Fruit fly (Drosophila melanogaster) whole organism, adult: ENCODE results near the gene CG3841.

Experiments used
- CG14711 ChIP-seq: fragments of 200-800 bp; sonication (Bioruptor generic); optimal IDR thresholded peaks from 2 replicates; lab custom pipeline; 2018; ENCODE audit warnings: missing biosample characterization, mild to moderate bottlenecking, missing genetic modification characterization, moderate library complexity
- CG7101 ChIP-seq: fragments of 200-800 bp; sonication (Bioruptor generic); optimal IDR thresholded peaks from 2 replicates; lab custom pipeline; 2018; ENCODE audit warnings: missing biosample characterization, mild to moderate bottlenecking, missing genetic modification characterization, moderate library complexity
- Clk ChIP-seq: fragments of 200-800 bp; sonication (Bioruptor generic); optimal IDR thresholded peaks from 2 replicates; lab custom pipeline; 2017; ENCODE audit warnings: missing biosample characterization, missing genetic modification characterization
- cnc ChIP-seq, 2 experiments: fragments of >200 bp; optimal IDR thresholded peaks; 2 replicates each; lab custom pipeline; 2017
- kay ChIP-seq: fragments of 200-800 bp; sonication (Bioruptor generic); peaks from one replicate; lab custom pipeline; 2016; ENCODE audit warnings: missing biosample characterization, missing genetic modification characterization, borderline replicate concordance
- toe ChIP-seq: fragments of 200-800 bp; sonication (Bioruptor generic); optimal IDR thresholded peaks from 2 replicates; lab custom pipeline; 2016; ENCODE audit warnings: missing biosample characterization, missing genetic modification characterization

DNA sequence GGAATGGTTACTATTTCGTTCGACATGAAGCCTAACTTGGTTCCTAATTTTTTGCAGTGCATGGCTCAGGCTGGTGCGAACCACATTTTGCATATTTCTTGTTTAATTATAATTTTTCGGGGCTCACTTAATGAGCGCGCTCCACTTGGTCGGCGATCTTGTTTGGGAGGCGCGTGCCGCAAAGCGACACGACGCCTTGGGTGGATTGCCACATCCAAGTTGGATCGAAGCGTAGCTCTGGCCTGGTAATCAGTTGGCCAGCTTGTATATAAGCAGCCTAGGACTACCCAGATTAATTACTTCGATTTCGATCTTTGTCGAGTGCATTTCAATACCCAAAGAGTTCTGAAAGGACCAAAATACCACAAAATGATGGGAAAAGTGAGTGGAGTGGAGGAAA lies 46.7 kb upstream of the CG3841 start, which contains the start of gene Cpr30B:
- TF ChIP-seq toe (GFP tag; lab: Kevin White, UChicago), result no peak
- TF ChIP-seq cnc (optimal IDR thresholded peaks at IDR 0.05; lab: Kevin White, UChicago), result no peak
- no peak for TF ChIP-seq CG14711 (tag; lab: Kevin White, UChicago)
- TF ChIP-seq CG7101 (tag; lab: Kevin White, UChicago), result no peak
- no peak for TF ChIP-seq Clk (GFP tag; lab: Kevin White, UChicago)
- TF ChIP-seq kay, result no peak
